Fruit fly (Drosophila melanogaster): ENCODE results near the gene RSG7.

- no peak for TF ChIP-seq ttk (optimal IDR thresholded peaks at IDR 0.05)
- TF ChIP-seq psq (optimal IDR thresholded peaks at IDR 0.05): no peak
- TF ChIP-seq h (optimal IDR thresholded peaks at IDR 0.05): no peak
- no peak for TF ChIP-seq Sin3A (optimal IDR thresholded peaks at IDR 0.05)
- TF ChIP-seq insv (optimal IDR thresholded peaks at IDR 0.05): no peak
These were observed 36.8 kb upstream of the RSG7 start, which contains the start of gene CG4872 for dm6 chrX:16881015-16881414.
